Worm (Caenorhabditis elegans) whole organism, L4/young adult: Measurements from ENCODE around the gene C46F9.6.
"Not testable (repeated sequence)": the region's sequence is repeated elsewhere in the genome, so short reads cannot be mapped to it uniquely, and the experiment has no call there.

Source experiments
- W03F9.2 ChIP-seq: fragments of 150-350 bp; optimal IDR thresholded peaks from 2 replicates; lab custom pipeline; 2014; ENCODE audit warnings: missing biosample characterization, missing genetic modification characterization
- dao-5 ChIP-seq: sonication (generic microtip); optimal IDR thresholded peaks from 2 replicates; lab custom pipeline; 2016; ENCODE audit warnings: missing genotype, missing genetic modification characterization, moderate library complexity, missing compliant biosample characterization
- him-1 ChIP-seq: sonication (generic microtip); optimal IDR thresholded peaks from 2 replicates; lab custom pipeline; 2016; ENCODE audit warnings: missing genotype, missing genetic modification reagents, missing genetic modification characterization, missing compliant biosample characterization

The C46F9.6 gene

DNA sequence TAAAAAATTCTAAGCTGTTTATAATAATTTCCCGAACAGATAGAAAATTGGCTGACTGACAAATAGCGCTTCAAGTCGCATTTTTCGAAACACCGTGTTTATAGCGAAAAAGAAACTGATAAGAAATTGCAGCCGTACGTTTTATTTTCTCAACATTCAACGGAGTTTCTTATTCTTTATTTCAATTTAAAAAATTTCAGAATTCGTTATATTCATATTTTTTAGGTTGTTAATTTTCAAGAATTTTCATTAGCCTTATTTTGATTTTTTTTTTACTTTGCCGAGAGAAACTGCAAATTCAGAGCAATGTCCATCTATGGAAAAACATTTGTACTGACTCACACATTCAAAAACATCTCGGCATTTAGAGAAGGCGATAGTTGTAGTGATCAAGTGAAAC lies at the start of gene C46F9.6:
TSS of gene C46F9.6 (plus strand) at position 301 of the 400 bp plus-strand sequence.
- TF ChIP-seq him-1 (no peak), W03F9.2 (tag; lab: Kevin White, UChicago) (no peak), dao-5 (tag; lab: Kevin White, UChicago) (no peak)

DNA sequence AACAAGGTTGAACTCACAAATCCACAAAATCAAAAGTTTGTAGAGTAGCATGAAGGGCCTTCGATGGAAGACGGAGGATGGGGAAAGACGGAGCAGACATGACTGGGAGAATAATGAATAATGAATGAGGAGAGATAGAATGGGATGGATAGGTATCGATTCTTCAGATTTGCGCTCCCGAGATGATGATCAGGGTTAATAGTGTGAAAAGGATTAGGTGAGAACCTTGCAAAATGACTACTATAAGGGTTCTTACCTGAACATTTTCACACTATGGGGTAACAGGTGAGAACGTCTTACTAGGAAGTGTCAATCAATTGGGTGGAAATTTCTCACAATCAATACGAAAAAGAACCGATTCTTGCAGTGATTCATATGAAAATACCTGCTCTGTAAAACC lies 47.7 kb upstream of the C46F9.6 start, which contains the start of gene fbxb-96:
TSS of gene fbxb-96 (minus strand) at position 101 of the 400 bp plus-strand sequence.
- TF ChIP-seq dao-5 (tag; lab: Kevin White, UChicago), result no peak
- no peak for TF ChIP-seq W03F9.2 (tag; lab: Kevin White, UChicago)
- TF ChIP-seq him-1, result no peak

DNA sequence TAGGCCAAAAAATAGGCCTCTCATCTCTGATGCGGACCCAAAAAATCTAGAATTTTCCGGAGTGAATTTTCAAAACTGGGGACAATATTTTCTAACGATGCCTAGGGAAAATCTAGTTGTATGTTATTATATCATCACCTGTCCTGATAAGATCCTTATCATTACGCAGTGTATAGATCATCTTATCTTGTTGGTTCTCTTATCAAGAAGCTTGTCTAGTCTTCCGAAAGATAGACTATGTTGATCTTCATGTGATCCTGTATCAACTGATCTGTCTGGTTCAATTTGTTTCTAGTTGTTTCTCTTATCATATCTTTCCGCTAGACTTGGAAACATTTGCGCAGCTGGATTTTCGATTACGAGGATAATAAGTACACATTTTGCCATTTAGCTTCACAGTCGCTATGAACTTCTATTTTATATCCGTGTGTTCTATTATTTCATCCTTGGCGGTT lies 47.2 kb upstream of the C46F9.6 start, which contains the start of gene C52E2.3:
TSS of gene C52E2.3 (plus strand) at position 405 of the 455 bp plus-strand sequence.
- no peak for TF ChIP-seq W03F9.2 (tag; lab: Kevin White, UChicago)
- no peak for TF ChIP-seq dao-5 (tag; lab: Kevin White, UChicago)
- TF ChIP-seq him-1, result no peak

DNA sequence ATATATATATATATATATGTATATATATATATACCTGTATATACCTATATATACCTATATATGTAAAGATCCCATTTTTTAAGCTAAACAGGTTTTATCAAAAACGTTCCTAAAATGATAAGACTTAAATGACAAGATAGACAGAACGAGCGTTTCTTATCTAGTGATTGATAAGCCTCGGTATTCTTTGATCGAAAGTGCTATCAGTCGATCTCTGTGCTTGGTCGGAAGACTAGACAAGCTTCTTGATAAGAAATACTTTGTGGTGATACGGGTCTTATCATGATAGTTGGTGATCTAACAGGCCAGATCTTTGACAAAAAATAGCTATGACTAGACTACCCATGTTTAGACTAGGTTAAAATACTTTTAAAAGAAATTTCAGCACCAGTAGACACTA lies 46.3 kb upstream of the C46F9.6 start:
- TF ChIP-seq W03F9.2 (tag; lab: Kevin White, UChicago), result no peak

DNA sequence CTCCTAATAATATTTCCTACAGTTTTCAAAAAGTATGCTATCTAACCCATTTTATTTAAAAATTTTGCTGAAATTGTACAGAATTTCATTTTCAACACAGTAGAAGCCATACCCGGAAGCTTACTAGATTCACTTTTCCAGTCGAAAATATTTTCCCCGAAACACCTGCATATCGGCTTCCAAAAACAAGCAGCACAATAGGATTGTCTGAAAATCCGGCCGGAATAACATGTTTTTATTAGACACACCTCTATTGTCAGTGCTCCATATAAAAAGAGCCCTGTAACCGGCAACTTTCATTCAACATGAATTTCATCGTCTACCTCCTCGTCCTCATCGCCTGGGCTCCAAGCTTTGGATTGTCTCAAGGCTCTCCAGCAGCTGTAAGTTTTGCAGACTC lies 45.5 kb upstream of the C46F9.6 start, which contains the start of gene C52E2.2:
TSS of gene C52E2.2 (plus strand) at position 301 of the 400 bp plus-strand sequence.
- no peak for TF ChIP-seq him-1
- TF ChIP-seq dao-5 (tag; lab: Kevin White, UChicago), result no peak
- TF ChIP-seq W03F9.2 (tag; lab: Kevin White, UChicago), result no peak

DNA sequence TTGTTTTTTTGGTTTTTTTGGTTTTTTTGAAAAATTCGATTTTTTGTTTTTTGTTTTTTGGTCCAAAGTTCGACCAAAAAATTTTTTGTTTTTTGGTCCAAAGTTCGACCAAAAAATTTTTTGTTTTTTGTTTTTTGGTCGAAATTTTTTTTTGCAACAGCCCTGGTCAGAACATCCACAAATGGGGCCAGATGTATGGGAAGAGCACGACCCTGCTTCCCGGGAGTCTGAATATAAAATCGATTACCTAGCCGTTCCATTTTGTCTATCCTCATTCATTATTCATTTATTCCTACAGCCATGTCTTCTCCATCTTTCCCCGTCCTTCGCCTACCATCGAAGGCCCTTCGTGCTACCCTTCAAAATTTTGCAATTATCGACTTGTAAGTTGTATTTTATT lies 43.9 kb upstream of the C46F9.6 start, which contains the start of gene fbxb-95:
TSS of gene fbxb-95 (plus strand) at position 301 of the 400 bp plus-strand sequence.
- not testable (repeated sequence) for TF ChIP-seq him-1; dao-5 (tag; lab: Kevin White, UChicago); W03F9.2 (tag; lab: Kevin White, UChicago)

DNA sequence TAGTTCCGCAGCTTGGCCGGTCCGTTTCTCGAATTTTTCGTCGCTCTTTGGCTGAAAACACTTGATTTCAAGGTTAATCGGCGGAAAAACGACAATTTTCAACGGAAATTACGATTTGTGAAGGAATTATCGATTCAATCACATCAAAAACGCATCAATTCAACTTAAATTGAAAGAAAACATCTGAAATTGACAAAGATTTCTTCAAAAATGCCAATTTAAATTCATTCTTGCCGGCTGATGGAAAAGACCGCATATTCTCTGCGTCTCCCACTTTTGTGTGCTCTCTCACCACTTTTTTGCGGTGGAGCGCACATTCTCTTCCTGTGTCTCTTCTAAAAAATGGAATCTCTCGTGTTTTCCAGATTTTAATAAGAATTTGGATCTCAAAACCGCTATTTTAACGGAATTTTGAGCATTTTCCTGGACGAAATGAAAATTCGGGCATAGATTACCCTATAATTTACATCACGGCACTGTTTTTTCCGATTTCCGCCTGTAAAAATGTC lies 36.7 kb upstream of the C46F9.6 start, which contains the start of gene C16C4.18:
TSS of gene C16C4.18 (minus strand) at position 51 of the 509 bp plus-strand sequence.
- TF ChIP-seq him-1; W03F9.2 (tag; lab: Kevin White, UChicago); dao-5 (tag; lab: Kevin White, UChicago): not testable (repeated sequence)

DNA sequence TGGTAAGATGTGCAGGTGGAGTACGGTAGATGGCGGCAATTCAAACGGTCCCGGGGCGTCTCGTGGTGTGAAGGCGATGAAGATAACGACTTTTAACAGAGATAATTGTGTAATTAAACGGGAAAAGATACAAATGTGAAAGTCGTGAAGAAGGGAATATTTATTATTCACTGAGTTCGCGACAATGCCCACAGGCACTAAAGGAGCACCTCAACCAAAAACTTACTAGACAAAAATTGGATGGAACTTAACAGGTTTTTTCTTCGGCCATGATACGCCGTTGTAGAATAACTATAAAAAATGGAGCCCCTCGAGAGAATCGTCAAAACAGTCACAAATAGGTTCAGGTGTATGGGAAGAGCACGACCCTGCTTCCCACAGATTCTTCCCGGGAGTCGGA lies 35.7 kb upstream of the C46F9.6 start, which contains the start of gene fbxb-98:
TSS of gene fbxb-98 (plus strand) at position 301 of the 400 bp plus-strand sequence.
- TF ChIP-seq dao-5 (tag; lab: Kevin White, UChicago); him-1; W03F9.2 (tag; lab: Kevin White, UChicago): not testable (repeated sequence)

DNA sequence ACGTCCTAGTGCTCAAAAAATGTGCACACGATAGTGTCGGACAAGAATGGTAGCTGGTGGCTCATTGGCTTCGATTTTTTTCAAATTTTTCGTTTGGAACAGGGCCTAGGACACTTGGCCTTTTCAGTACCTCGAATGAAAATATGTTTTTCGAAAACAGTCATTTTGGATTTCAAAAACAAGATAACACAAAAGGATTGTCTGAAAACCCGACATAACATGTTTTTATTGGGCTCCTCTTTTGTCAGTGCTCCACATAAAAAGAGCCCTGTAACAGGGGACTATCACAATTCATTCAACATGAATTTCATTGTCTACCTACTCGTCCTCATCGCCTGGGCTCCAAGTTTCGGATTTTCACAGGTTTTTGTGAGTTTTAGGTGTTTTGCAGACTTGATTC lies 33.8 kb upstream of the C46F9.6 start, which contains the start of gene C16C4.17:
TSS of gene C16C4.17 (plus strand) at position 301 of the 400 bp plus-strand sequence.
- TF ChIP-seq W03F9.2 (tag; lab: Kevin White, UChicago), result no peak

DNA sequence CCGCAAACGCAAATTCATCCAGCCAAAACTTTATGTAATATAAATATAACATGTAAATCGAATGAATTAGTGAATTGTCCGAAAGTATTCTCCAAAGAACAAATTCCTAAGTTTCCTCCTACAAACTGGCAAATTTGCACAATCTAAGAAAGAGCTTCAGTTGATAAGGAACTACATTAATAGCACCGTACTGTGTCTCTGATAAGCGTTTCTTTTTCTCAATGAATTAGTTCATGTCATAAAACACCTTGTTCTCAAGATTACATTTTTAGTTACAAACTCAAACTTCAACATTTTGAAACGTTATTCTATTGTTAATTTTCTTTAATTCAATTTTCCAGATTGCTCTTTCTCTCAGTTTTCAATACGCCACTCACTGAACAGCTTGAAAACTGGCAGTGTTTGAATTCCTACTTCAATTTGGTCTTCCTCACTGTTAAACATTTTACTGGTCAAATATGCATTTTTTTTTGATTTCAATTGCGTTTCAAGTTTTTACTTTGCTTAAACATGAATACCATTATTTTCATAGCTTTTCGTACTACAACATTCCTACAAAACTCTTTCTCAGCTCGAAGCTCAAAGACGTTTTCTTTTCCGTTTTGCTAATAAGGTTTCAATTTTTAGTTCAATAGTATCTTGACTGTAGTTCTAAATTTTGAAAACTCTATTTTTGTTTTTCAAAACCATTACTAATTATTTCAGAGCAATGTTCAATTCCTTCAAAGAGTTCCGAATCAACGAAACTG lies 32.2 kb upstream of the C46F9.6 start, which contains the start of gene math-15:
TSS of gene math-15 (plus strand) at position 699 of the 749 bp plus-strand sequence.
- TF ChIP-seq him-1, result no peak

DNA sequence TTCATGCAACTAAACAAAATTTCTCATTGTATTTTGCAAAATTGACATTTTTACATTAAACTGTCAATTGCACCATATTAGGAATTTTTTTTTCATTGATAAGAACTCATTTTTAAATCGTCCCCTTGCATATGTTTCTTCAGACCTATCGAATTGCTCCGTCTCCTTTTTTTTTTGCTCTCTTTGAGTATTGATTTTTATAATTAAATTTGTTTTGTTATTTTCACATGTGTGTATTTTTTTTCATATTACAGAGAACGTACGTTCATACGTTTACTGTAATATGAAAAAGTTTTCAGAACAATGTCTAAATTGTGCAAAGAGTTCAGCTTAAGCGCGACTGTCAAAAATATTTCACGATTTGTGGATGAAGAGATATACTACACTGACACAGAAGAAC lies 28.9 kb upstream of the C46F9.6 start, which contains the start of gene math-14:
TSS of gene math-14 (plus strand) at position 301 of the 400 bp plus-strand sequence.
- TF ChIP-seq him-1, result no peak
- no peak for TF ChIP-seq W03F9.2 (tag; lab: Kevin White, UChicago)
- TF ChIP-seq dao-5 (tag; lab: Kevin White, UChicago), result no peak

DNA sequence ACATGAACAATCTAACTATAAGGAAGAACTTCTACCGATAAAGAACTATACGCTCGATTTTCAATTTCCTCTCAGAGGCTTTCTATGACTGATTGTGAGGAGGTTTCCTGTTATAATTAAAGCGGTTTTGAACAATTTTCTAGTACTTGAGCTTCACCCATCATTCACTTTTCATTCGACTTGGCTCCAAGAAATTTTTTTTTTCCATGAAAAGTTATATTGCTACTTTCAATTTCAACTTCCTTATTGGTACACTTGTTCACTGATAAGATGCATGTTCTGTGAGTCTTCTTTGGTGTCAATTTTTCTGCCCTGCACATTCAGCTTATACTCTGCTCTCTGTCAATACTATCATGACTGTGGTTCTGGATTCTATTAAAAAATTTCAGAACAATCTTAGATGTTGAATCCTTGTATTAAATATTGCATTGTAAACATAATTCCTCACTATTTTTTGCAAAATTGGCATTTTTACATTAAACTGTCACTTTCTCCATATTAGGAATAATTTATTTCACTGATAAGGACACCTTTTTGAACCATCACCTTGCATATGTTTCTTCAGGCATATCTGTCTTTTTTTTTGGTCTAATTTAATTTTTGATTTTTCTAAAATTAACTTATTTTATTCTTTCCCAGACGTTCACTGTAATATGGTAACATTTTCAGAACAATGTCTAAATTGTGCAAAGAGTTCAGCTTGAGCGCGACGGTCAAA lies 27.0 kb upstream of the C46F9.6 start, which contains the start of gene math-10:
TSS of gene math-10 (plus strand) at position 668 of the 718 bp plus-strand sequence.
- TF ChIP-seq him-1 (no peak), dao-5 (tag; lab: Kevin White, UChicago) (no peak), W03F9.2 (tag; lab: Kevin White, UChicago) (no peak)

DNA sequence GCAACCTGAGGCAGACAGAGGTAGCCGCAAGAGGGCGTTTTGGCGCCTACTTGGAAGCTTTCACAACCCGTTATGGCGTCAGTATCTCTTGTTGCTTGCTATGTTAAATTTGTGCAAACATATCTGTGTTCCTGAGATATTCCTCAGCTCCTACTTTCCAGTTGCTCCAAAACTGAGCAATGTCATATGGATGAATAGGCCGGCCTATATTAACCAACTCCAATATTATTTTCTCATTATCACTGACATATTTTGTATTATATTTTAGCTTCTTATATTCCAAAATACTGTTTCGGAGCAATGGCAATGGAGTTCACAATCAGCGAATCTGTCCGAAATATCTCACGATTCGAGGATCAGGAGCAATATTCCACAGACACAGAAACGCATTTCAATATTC lies 22.4 kb upstream of the C46F9.6 start, which contains the start of gene math-13:
TSS of gene math-13 (plus strand) at position 301 of the 400 bp plus-strand sequence.
- TF ChIP-seq him-1 (no peak), W03F9.2 (tag; lab: Kevin White, UChicago) (no peak), dao-5 (tag; lab: Kevin White, UChicago) (no peak)
